Fruit fly (Drosophila melanogaster): ENCODE measurements around the gene cni.

DNA sequence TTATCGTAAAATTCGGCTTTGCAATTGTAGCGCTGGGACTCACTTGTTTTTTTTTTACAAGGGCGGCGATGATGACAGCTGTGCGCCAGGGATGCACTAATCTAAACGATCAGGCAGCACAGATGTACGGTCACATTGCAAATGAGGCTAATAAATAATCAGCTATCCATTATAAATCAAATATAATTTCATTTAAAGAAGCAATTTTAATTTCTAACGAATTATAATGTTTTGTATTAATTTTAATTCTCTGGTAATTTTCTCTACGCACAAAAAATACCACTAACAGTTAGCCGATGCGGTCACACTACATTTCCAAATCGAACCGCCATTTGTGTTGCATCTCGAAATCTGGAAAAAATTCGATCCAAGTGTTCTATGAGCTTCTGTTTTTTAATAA is at the start of gene cni, which contains the start of gene fzy:
- no peak for TF ChIP-seq CG9948 (tag; optimal IDR thresholded peaks at IDR 0.05)
- TF ChIP-seq CG14655 (GFP tag; optimal IDR thresholded peaks at IDR 0.05), result no peak
- TF ChIP-seq EcR (GFP tag; optimal IDR thresholded peaks at IDR 0.05), result no peak
- TF ChIP-seq CG34367 (tag; optimal IDR thresholded peaks at IDR 0.05), result no peak
- TF ChIP-seq CG13204 (GFP tag; optimal IDR thresholded peaks at IDR 0.05), result no peak
- no peak for TF ChIP-seq CG32121 (GFP tag; IDR thresholded peaks at IDR 0.05)
- TF ChIP-seq Ets98B (GFP tag; IDR thresholded peaks at IDR 0.05), result no peak; the same call in 1 of the 2 replicates
- TF ChIP-seq CG8159 (tag; optimal IDR thresholded peaks at IDR 0.05), result no peak
- TF ChIP-seq CG10348 (GFP tag; IDR thresholded peaks at IDR 0.05), result no peak
- no peak for TF ChIP-seq D1 (tag; optimal IDR thresholded peaks at IDR 0.05)

All from whole organism, pupa.